Worm (Caenorhabditis elegans) whole organism, L4 larva: ENCODE results near the gene mpst-2.

Source experiments
- F26F4.8 ChIP-seq: fragments of 200-800 bp; sonication (Bioruptor generic); conservative IDR thresholded peaks from 2 replicates; pipeline ENCODE4 v1.3.6; 2022; ENCODE audit warnings: missing genetic modification characterization, missing compliant biosample characterization
- F49E8.2 ChIP-seq: sonication (generic microtip); optimal IDR thresholded peaks from 2 replicates; lab custom pipeline; 2016; ENCODE audit warnings: missing compliant biosample characterization, mild to moderate bottlenecking, missing genetic modification characterization, borderline replicate concordance
- R02D3.7 ChIP-seq: fragments of 150-350 bp; sonication (generic microtip); optimal IDR thresholded peaks from 3 replicates; lab custom pipeline; 2014; ENCODE audit warnings: missing biosample characterization, missing genetic modification characterization
- T20F7.1 ChIP-seq: fragments of 200-800 bp; sonication (Bioruptor generic); optimal IDR thresholded peaks from 2 replicates; lab custom pipeline; 2018; ENCODE audit warnings: mild to moderate bottlenecking, missing genetic modification characterization, missing compliant biosample characterization
- T26A8.4 ChIP-seq: fragments of 200-800 bp; sonication (Bioruptor generic); IDR thresholded peaks from 2 replicates; pipeline ENCODE4 v1.3.6; 2022; ENCODE audit warnings: missing genetic modification characterization, missing compliant biosample characterization
- Y5F2A.4 ChIP-seq: fragments of 200-800 bp; sonication (Bioruptor generic); optimal IDR thresholded peaks from 2 replicates; lab custom pipeline; 2018; ENCODE audit warnings: mild to moderate bottlenecking, missing genetic modification characterization, missing compliant biosample characterization
- aha-1 ChIP-seq: fragments of 150-350 bp; peaks from one replicate; lab custom pipeline; 2014; ENCODE audit warnings: missing biosample characterization, missing genetic modification characterization
- aly-2 ChIP-seq: sonication (generic microtip); optimal IDR thresholded peaks from 2 replicates; lab custom pipeline; 2018; ENCODE audit warnings: missing biosample characterization, missing genetic modification characterization
- ceh-28 ChIP-seq: fragments of 150-350 bp; optimal IDR thresholded peaks from 2 replicates; lab custom pipeline; 2014; ENCODE audit warnings: missing biosample characterization, missing genetic modification reagents, missing genetic modification characterization
- ces-1 ChIP-seq: fragments of 150-350 bp; sonication (generic microtip); optimal IDR thresholded peaks from 4 replicates; lab custom pipeline; 2014; ENCODE audit warnings: missing biosample characterization, missing genetic modification reagents, missing genetic modification characterization
- cey-2 ChIP-seq: sonication (generic microtip); optimal IDR thresholded peaks from 3 replicates; lab custom pipeline; 2017; ENCODE audit warnings: missing genetic modification characterization, mild to moderate bottlenecking, missing compliant biosample characterization, antibody characterized with exemption, borderline replicate concordance; ENCODE audit not compliant: insufficient read depth
- ctbp-1 ChIP-seq: fragments of 200-800 bp; sonication (Bioruptor generic); IDR thresholded peaks from 2 replicates; pipeline ENCODE4 v1.3.6; 2022; ENCODE audit warnings: missing genetic modification reagents, missing genetic modification characterization, missing compliant biosample characterization
- daf-16 ChIP-seq, 3 experiments: sonication (generic microtip); optimal IDR thresholded peaks; 2 replicates each; lab custom pipeline; 2016 to 2017; ENCODE audit warnings: missing genetic modification characterization in 3 of 3, missing genetic modification reagents in 3 of 3, mild to moderate bottlenecking in 2 of 3, missing compliant biosample characterization in 2 of 3, missing biosample characterization in 1 of 3, moderate library complexity in 1 of 3
- daf-19 ChIP-seq: fragments of 200-800 bp; sonication (Bioruptor generic); conservative IDR thresholded peaks from 2 replicates; pipeline ENCODE4 v1.3.6; 2022; ENCODE audit warnings: missing genetic modification characterization, missing compliant biosample characterization
- daf-8 ChIP-seq: fragments of 200-800 bp; sonication (Bioruptor generic); IDR thresholded peaks from 2 replicates; pipeline ENCODE4 v1.3.6; 2022; ENCODE audit warnings: missing genetic modification characterization, missing compliant biosample characterization
- dmd-6 ChIP-seq: fragments of 200-800 bp; sonication (Bioruptor generic); IDR thresholded peaks from 2 replicates; pipeline ENCODE4 v1.3.6; 2022; ENCODE audit warnings: missing genetic modification reagents, missing genetic modification characterization, missing compliant biosample characterization
- dmd-8 ChIP-seq: fragments of 200-800 bp; sonication (Bioruptor generic); IDR thresholded peaks from 2 replicates; pipeline ENCODE4 v1.3.6; 2022; ENCODE audit warnings: missing genetic modification characterization, missing compliant biosample characterization
- dve-1 ChIP-seq: sonication (generic microtip); optimal IDR thresholded peaks from 2 replicates; lab custom pipeline; 2017; ENCODE audit warnings: antibody characterized with exemption, mild to moderate bottlenecking, missing genetic modification characterization, missing compliant biosample characterization; ENCODE audit not compliant: insufficient read depth
- egl-27 ChIP-seq: sonication (generic microtip); optimal IDR thresholded peaks from 3 replicates; lab custom pipeline; 2017; ENCODE audit warnings: missing biosample characterization, missing genetic modification reagents, missing genetic modification characterization
- fkh-10 ChIP-seq: fragments of 150-350 bp; optimal IDR thresholded peaks from 2 replicates; lab custom pipeline; 2014; ENCODE audit warnings: missing biosample characterization, missing genetic modification reagents, missing genetic modification characterization
- hlh-11 ChIP-seq: fragments of 200-800 bp; sonication (Bioruptor generic); optimal IDR thresholded peaks from 2 replicates; lab custom pipeline; 2018; ENCODE audit warnings: mild to moderate bottlenecking, missing genetic modification characterization, missing compliant biosample characterization
- hlh-30 ChIP-seq: sonication (generic microtip); optimal IDR thresholded peaks from 2 replicates; lab custom pipeline; 2017; ENCODE audit warnings: antibody characterized with exemption, mild to moderate bottlenecking, missing genetic modification characterization, missing compliant biosample characterization; ENCODE audit not compliant: insufficient read depth
- lin-38 ChIP-seq: fragments of 200-800 bp; sonication (Bioruptor generic); IDR thresholded peaks from 2 replicates; pipeline ENCODE4 v1.3.6; 2022; ENCODE audit warnings: missing genetic modification reagents, missing genetic modification characterization, missing compliant biosample characterization
- lin-39 ChIP-seq: fragments of 150-350 bp; optimal IDR thresholded peaks from 2 replicates; lab custom pipeline; 2014; ENCODE audit warnings: missing biosample characterization, missing genetic modification reagents, missing genetic modification characterization
- lir-3 ChIP-seq: sonication (generic microtip); optimal IDR thresholded peaks from 2 replicates; lab custom pipeline; 2016; ENCODE audit warnings: mild to moderate bottlenecking, missing genetic modification characterization, missing compliant biosample characterization
- lsy-2 ChIP-seq, 2 experiments: fragments of 150-350 bp in 1 of 2; sonication (generic microtip) in 1 of 2; optimal IDR thresholded peaks; 2 replicates each; lab custom pipeline; 2014 to 2017; ENCODE audit warnings: missing biosample characterization in 2 of 2, missing genetic modification characterization in 2 of 2
- mdt-29 ChIP-seq: fragments of 200-800 bp; sonication (Bioruptor generic); IDR thresholded peaks from 2 replicates; pipeline ENCODE4 v1.3.6; 2022; ENCODE audit warnings: missing genetic modification reagents, missing genetic modification characterization, missing compliant biosample characterization
- mes-2 ChIP-seq: sonication (generic microtip); optimal IDR thresholded peaks from 2 replicates; lab custom pipeline; 2016; ENCODE audit warnings: missing genotype, mild to moderate bottlenecking, missing genetic modification characterization, missing compliant biosample characterization; ENCODE audit not compliant: poor library complexity, severe bottlenecking
- mxl-2 ChIP-seq: fragments of 200-800 bp; sonication (Bioruptor generic); conservative IDR thresholded peaks from 2 replicates; pipeline ENCODE4 v1.3.6; 2022; ENCODE audit warnings: missing genetic modification reagents, missing genetic modification characterization, missing compliant biosample characterization
- nhr-10 ChIP-seq: fragments of 150-350 bp; optimal IDR thresholded peaks from 2 replicates; lab custom pipeline; 2014; ENCODE audit warnings: missing biosample characterization, missing genetic modification characterization
- nhr-102 ChIP-seq: sonication (generic microtip); optimal IDR thresholded peaks from 2 replicates; lab custom pipeline; 2016; ENCODE audit warnings: mild to moderate bottlenecking, missing genetic modification characterization, moderate library complexity, missing compliant biosample characterization
- nhr-48 ChIP-seq: sonication (generic microtip); optimal IDR thresholded peaks from 2 replicates; lab custom pipeline; 2016; ENCODE audit warnings: mild to moderate bottlenecking, missing genetic modification characterization, missing compliant biosample characterization
- php-3 ChIP-seq: fragments of 200-800 bp; sonication (Bioruptor generic); IDR thresholded peaks from 2 replicates; pipeline ENCODE4 v1.3.6; 2022; ENCODE audit warnings: missing genetic modification reagents, missing genetic modification characterization, missing compliant biosample characterization
- sdz-12 ChIP-seq: fragments of 200-800 bp; sonication (Bioruptor generic); optimal IDR thresholded peaks from 2 replicates; lab custom pipeline; 2018; ENCODE audit warnings: mild to moderate bottlenecking, missing genetic modification characterization, missing compliant biosample characterization
- skn-1 ChIP-seq: fragments of 150-350 bp; optimal IDR thresholded peaks from 2 replicates; lab custom pipeline; 2014; ENCODE audit warnings: missing biosample characterization, missing genetic modification characterization
- snpc-4 ChIP-seq: fragments of 150-350 bp; optimal IDR thresholded peaks from 2 replicates; lab custom pipeline; 2014; ENCODE audit warnings: missing biosample characterization, missing genetic modification characterization
- tag-97 ChIP-seq: fragments of 200-800 bp; sonication (Bioruptor generic); IDR thresholded peaks from 2 replicates; pipeline ENCODE4 v1.3.6; 2022; ENCODE audit warnings: missing genetic modification characterization, missing compliant biosample characterization
- unc-62 ChIP-seq, 3 experiments: fragments of 150-350 bp in 1 of 3; sonication (generic microtip); optimal IDR thresholded peaks in 2 of 3; peaks in 1 of 3; 1 replicate in 1 of 3; 2 replicates in 2 of 3; lab custom pipeline; 2014 to 2017; ENCODE audit warnings: missing biosample characterization in 3 of 3, missing genetic modification characterization in 3 of 3, missing genetic modification reagents in 3 of 3, missing genotype in 1 of 3
- zip-11 ChIP-seq: fragments of 200-800 bp; sonication (Bioruptor generic); IDR thresholded peaks from 2 replicates; pipeline ENCODE4 v1.3.6; 2022; ENCODE audit warnings: missing genetic modification characterization, missing compliant biosample characterization
- zip-2 ChIP-seq: fragments of 150-350 bp; optimal IDR thresholded peaks from 2 replicates; lab custom pipeline; 2014; ENCODE audit warnings: missing biosample characterization, missing genetic modification characterization
- ztf-11 ChIP-seq: fragments of 150-350 bp; optimal IDR thresholded peaks from 2 replicates; lab custom pipeline; 2014; ENCODE audit warnings: missing biosample characterization, missing genetic modification characterization

The mpst-2 gene

ce11 chrV:14854261-14854660 is 39.0 kb downstream of the mpst-2 start:
- TF ChIP-seq aha-1 = peak; percentile 72
- no peak for TF ChIP-seq Y5F2A.4 (GFP tag; lab: Kevin White, UChicago)
- TF ChIP-seq dmd-6 (GFP tag; lab: Robert Waterston, UW) = 0 out of 2 replicates have a peak, but pooled peaks have one; percentile 21

ce11 chrV:14853739-14854138 is 39.5 kb downstream of the mpst-2 start:
- TF ChIP-seq zip-11 (GFP tag; lab: Robert Waterston, UW) (no peak), skn-1 (tag; lab: Kevin White, UChicago) (no peak), mxl-2 (GFP tag; lab: Robert Waterston, UW) (peak; percentile 83), dmd-6 (GFP tag; lab: Robert Waterston, UW) (peak; percentile 86), aly-2 (tag; lab: Kevin White, UChicago) (no peak), ztf-11 (tag; lab: Kevin White, UChicago) (no peak)
- TF ChIP-seq, all 104 proteins: peak for 2

DNA sequence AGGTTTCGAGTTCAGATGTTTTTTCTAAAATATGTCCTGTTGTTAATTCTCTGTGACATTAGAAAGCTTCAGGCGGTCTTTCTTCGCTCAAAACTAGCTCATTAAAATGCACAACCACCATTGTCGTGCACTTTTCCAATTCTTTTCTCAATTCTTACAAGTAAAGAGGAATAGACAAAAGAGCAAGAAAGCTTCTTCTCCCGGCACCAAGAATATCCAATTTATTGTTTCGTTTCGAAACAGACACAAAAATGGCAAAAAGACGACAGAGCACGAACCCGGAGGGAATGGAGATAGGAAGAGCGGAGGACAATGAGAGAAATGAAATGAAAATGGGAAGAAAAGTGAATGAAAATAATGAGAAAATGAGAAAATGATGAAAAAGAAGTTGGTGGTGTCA is 40.6 kb downstream of the mpst-2 start:
- no peak for TF ChIP-seq mdt-29 (GFP tag; lab: Robert Waterston, UW)
- TF ChIP-seq fkh-10 = no peak
- TF ChIP-seq aha-1 = peak; percentile 90
- TF ChIP-seq unc-62 (GFP tag; optimal IDR thresholded peaks at IDR 0.05 in 1 of 2; lab: Kevin White, UChicago) = peak in 1 of 2 experiments; percentile 85
- no peak for TF ChIP-seq unc-62 (tag; optimal IDR thresholded peaks at IDR 0.05; lab: Kevin White, UChicago)
- TF ChIP-seq, all 104 proteins: peak for 2

DNA sequence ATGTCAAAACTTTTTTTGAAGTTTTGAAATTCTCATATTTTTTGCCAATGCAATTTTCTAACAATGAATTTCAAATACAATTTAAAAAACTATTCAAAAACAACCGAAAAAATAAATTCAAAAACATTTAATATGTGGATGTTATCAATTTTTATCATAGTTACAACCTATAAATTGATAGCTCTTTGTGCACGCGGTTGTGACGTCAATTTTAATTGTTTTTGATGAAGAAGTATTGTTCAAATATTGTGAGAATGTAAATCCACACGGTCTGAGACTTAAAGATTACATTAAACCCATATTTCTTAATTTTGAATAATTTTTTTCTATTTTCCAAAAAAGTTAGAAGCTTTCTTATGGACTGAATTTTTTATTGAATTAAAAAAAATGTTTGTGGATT is 41.3 kb downstream of the mpst-2 start:
- no peak for TF ChIP-seq lin-38 (GFP tag; lab: Robert Waterston, UW)
- no peak for TF ChIP-seq daf-16 (GFP tag; optimal IDR thresholded peaks at IDR 0.05; lab: Kevin White, UChicago)
- peak; percentile 54 for TF ChIP-seq daf-16 (tag; optimal IDR thresholded peaks at IDR 0.05; lab: Kevin White, UChicago)
- TF ChIP-seq daf-8 = no peak
- TF ChIP-seq T20F7.1 (GFP tag; lab: Kevin White, UChicago) = no peak
- TF ChIP-seq dve-1 (tag; lab: Kevin White, UChicago) = peak; percentile 70
- no peak for TF ChIP-seq lir-3
- peak; percentile 53; the same call in 1 of the 2 replicates for TF ChIP-seq php-3 (GFP tag; lab: Robert Waterston, UW)
- no peak for TF ChIP-seq nhr-48 (tag; lab: Kevin White, UChicago)
- TF ChIP-seq, all 104 proteins: peak for 3

DNA sequence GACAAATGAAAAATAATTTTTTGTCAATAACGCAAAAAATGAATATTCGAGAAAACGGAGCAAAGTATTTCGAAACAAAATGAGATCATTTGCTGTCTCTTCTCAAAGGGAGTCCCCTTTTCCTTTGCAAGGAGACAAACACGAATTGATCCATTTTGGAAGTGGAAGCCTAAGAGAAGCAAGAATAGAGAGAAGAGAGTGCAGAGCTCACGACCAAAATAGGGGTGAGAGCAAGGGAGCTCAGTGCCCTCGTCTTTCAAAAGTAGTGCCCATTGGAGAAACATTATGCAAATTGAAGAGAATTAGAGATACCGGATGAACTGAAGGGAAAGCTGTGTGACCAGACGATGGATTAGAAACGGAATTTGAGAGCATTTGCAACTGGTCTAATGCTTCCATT is 42.0 kb downstream of the mpst-2 start:
- TF ChIP-seq lir-3 (no peak), aha-1 (peak; percentile 49), tag-97 (GFP tag; lab: Robert Waterston, UW) (no peak), F49E8.2 (tag; lab: Kevin White, UChicago) (no peak), daf-16 (GFP tag; optimal IDR thresholded peaks at IDR 0.05; lab: Kevin White, UChicago) (no peak), daf-16 (tag; optimal IDR thresholded peaks at IDR 0.05; lab: Kevin White, UChicago) (no peak), dmd-6 (GFP tag; lab: Robert Waterston, UW) (peak; percentile 15; the same call in 1 of the 2 replicates), T26A8.4 (GFP tag; lab: Robert Waterston, UW) (no peak), ceh-28 (tag; lab: Kevin White, UChicago) (no peak), mes-2 (no peak), R02D3.7 (tag; lab: Kevin White, UChicago) (no peak), F26F4.8 (GFP tag; lab: Robert Waterston, UW) (no peak), ces-1 (GFP tag; lab: Kevin White, UChicago) (peak; percentile 25), ctbp-1 (GFP tag; lab: Robert Waterston, UW) (0 out of 2 replicates have a peak, but pooled peaks have one; percentile 10), hlh-30 (tag; lab: Kevin White, UChicago) (peak; percentile 21), snpc-4 (tag; lab: Kevin White, UChicago) (no peak), lin-39 (no peak), dmd-8 (no peak), hlh-11 (tag; lab: Kevin White, UChicago) (no peak), egl-27 (tag; lab: Kevin White, UChicago) (no peak), lsy-2 (tag; optimal IDR thresholded peaks at IDR 0.05; lab: Kevin White, UChicago) (peak in 1 of 2 experiments; percentile 8), mdt-29 (GFP tag; lab: Robert Waterston, UW) (0 out of 2 replicates have a peak, but pooled peaks have one; percentile 11), zip-2 (tag; lab: Kevin White, UChicago) (no peak), cey-2 (tag; lab: Kevin White, UChicago) (no peak), nhr-102 (tag; lab: Kevin White, UChicago) (no peak), aly-2 (tag; lab: Kevin White, UChicago) (no peak), daf-19 (GFP tag; lab: Robert Waterston, UW) (0 out of 2 replicates have a peak, but pooled peaks have one; percentile 28), nhr-10 (tag; lab: Kevin White, UChicago) (no peak), sdz-12 (GFP tag; lab: Kevin White, UChicago) (no peak)
